Fruit fly (Drosophila melanogaster) whole organism, embryonic: Measurements from ENCODE around the gene CG15431.

Experiments
- Adf1 ChIP-seq: fragments of 200-800 bp; sonication (Bioruptor generic); IDR thresholded peaks from 2 replicates; pipeline ENCODE4 v1.3.6; 2022; ENCODE audit warnings: missing biosample characterization, missing genetic modification characterization
- Bdp1 ChIP-seq: fragments of 200-800 bp; sonication (Bioruptor generic); optimal IDR thresholded peaks from 3 replicates; lab custom pipeline; 2016; ENCODE audit warnings: missing biosample characterization, missing genetic modification characterization
- Blimp-1 ChIP-seq: fragments of 200-800 bp; sonication (Bioruptor generic); optimal IDR thresholded peaks from 3 replicates; lab custom pipeline; 2018; ENCODE audit warnings: missing biosample characterization, missing genetic modification characterization, mild to moderate bottlenecking, moderate library complexity, missing genetic modification reagents
- C15 ChIP-seq: fragments of 200-800 bp; sonication (Bioruptor generic); IDR thresholded peaks from 3 replicates; pipeline ENCODE4 v1.3.6; 2022; ENCODE audit warnings: missing biosample characterization, missing genetic modification characterization
- CG10321 ChIP-seq: fragments of 200-800 bp; sonication (Bioruptor generic); IDR thresholded peaks from 2 replicates; pipeline ENCODE4 v1.3.6; 2022; ENCODE audit warnings: missing biosample characterization, missing genetic modification characterization
- CG10462 ChIP-seq: fragments of 200-800 bp; sonication (Bioruptor generic); optimal IDR thresholded peaks from 2 replicates; lab custom pipeline; 2016; ENCODE audit warnings: missing biosample characterization, missing genetic modification characterization
- CG10959 ChIP-seq: fragments of 200-800 bp; sonication (Bioruptor generic); IDR thresholded peaks from 2 replicates; pipeline ENCODE4 v1.3.6; 2022; ENCODE audit warnings: missing biosample characterization, missing genetic modification characterization
- CG11085 ChIP-seq: fragments of 200-800 bp; sonication (Bioruptor generic); IDR thresholded peaks from 2 replicates; pipeline ENCODE4 v1.3.6; 2022; ENCODE audit warnings: missing biosample characterization, missing genetic modification characterization
- CG1233 ChIP-seq: fragments of 200-800 bp; sonication (Bioruptor generic); optimal IDR thresholded peaks from 4 replicates; lab custom pipeline; 2018; ENCODE audit warnings: missing biosample characterization, mild to moderate bottlenecking, missing genetic modification characterization
- CG15269 ChIP-seq: fragments of 200-800 bp; sonication (Bioruptor generic); optimal IDR thresholded peaks from 2 replicates; lab custom pipeline; 2018; ENCODE audit warnings: missing biosample characterization, mild to moderate bottlenecking, missing genetic modification characterization, moderate library complexity
- CG2875 ChIP-seq: fragments of 200-800 bp; sonication (Bioruptor generic); optimal IDR thresholded peaks from 2 replicates; lab custom pipeline; 2017; ENCODE audit warnings: missing biosample characterization, mild to moderate bottlenecking, missing genetic modification characterization, missing genetic modification reagents
- CG2889 ChIP-seq: fragments of 200-800 bp; sonication (Bioruptor generic); IDR thresholded peaks from 3 replicates; pipeline ENCODE4 v1.3.6; 2022; ENCODE audit warnings: missing biosample characterization, missing genetic modification characterization
- CG3847 ChIP-seq: fragments of 200-800 bp; sonication (Bioruptor generic); IDR thresholded peaks from 2 replicates; pipeline ENCODE4 v1.3.6; 2022; ENCODE audit warnings: missing biosample characterization, missing genetic modification characterization
- CG4282 ChIP-seq: fragments of 200-800 bp; sonication (Bioruptor generic); optimal IDR thresholded peaks from 2 replicates; lab custom pipeline; 2016; ENCODE audit warnings: missing biosample characterization, missing genetic modification characterization
- CG4360 ChIP-seq: fragments of 200-800 bp; sonication (Bioruptor generic); IDR thresholded peaks from 2 replicates; pipeline ENCODE4 v1.3.6; 2022; ENCODE audit warnings: missing biosample characterization, missing genetic modification characterization
- CG4820 ChIP-seq: fragments of 200-800 bp; sonication (Bioruptor generic); optimal IDR thresholded peaks from 3 replicates; lab custom pipeline; 2016; ENCODE audit warnings: missing biosample characterization, missing genetic modification characterization
- CG5180 ChIP-seq: fragments of 200-800 bp; sonication (Bioruptor generic); optimal IDR thresholded peaks from 3 replicates; lab custom pipeline; 2017; ENCODE audit warnings: missing biosample characterization, missing genetic modification characterization, mild to moderate bottlenecking, moderate library complexity, missing genetic modification reagents
- CG6654 ChIP-seq: fragments of 200-800 bp; sonication (Bioruptor generic); optimal IDR thresholded peaks from 2 replicates; lab custom pipeline; 2017; ENCODE audit warnings: missing biosample characterization, mild to moderate bottlenecking, missing genetic modification characterization
- CG6791 ChIP-seq: fragments of 200-800 bp; sonication (Bioruptor generic); IDR thresholded peaks from 3 replicates; pipeline ENCODE4 v1.3.6; 2022; ENCODE audit warnings: missing biosample characterization, missing genetic modification characterization; ENCODE audit not compliant: partially characterized antibody
- CG9215 ChIP-seq: fragments of 200-800 bp; sonication (Bioruptor generic); IDR thresholded peaks from 2 replicates; pipeline ENCODE4 v1.3.6; 2022; ENCODE audit warnings: missing biosample characterization, missing genetic modification characterization
- CG9932 ChIP-seq: fragments of 200-800 bp; sonication (Bioruptor generic); IDR thresholded peaks from 2 replicates; pipeline ENCODE4 v1.3.6; 2022; ENCODE audit warnings: missing biosample characterization, missing genetic modification characterization
- CHES-1-like ChIP-seq: fragments of 200-800 bp; sonication (Bioruptor generic); optimal IDR thresholded peaks from 2 replicates; lab custom pipeline; 2016; ENCODE audit warnings: missing biosample characterization, missing genetic modification characterization
- Dad ChIP-seq: fragments of 200-800 bp; sonication (Bioruptor generic); optimal IDR thresholded peaks from 3 replicates; lab custom pipeline; 2016; ENCODE audit warnings: missing biosample characterization, missing genetic modification characterization
- Doc2 ChIP-seq: fragments of 200-800 bp; sonication (Bioruptor generic); IDR thresholded peaks from 2 replicates; pipeline ENCODE4 v1.3.6; 2022; ENCODE audit warnings: missing biosample characterization, missing genetic modification characterization
- Doc3 ChIP-seq: fragments of 200-800 bp; sonication (Bioruptor generic); IDR thresholded peaks from 3 replicates; pipeline ENCODE4 v1.3.6; 2022; ENCODE audit warnings: missing biosample characterization, missing genetic modification characterization; ENCODE audit not compliant: partially characterized antibody
- Eip74EF ChIP-seq, 2 experiments: fragments of 200-800 bp in 1 of 2; fragments of >200 bp in 1 of 2; sonication (Bioruptor generic) in 1 of 2; optimal IDR thresholded peaks; 2 replicates each; lab custom pipeline; 2017 to 2019; ENCODE audit warnings: missing biosample characterization in 2 of 2, missing genetic modification characterization in 2 of 2, mild to moderate bottlenecking in 1 of 2, moderate library complexity in 1 of 2
- Fer1 ChIP-seq: fragments of 200-800 bp; sonication (Bioruptor generic); optimal IDR thresholded peaks from 2 replicates; lab custom pipeline; 2017; ENCODE audit warnings: missing biosample characterization, mild to moderate bottlenecking, missing genetic modification characterization
- HLH4C ChIP-seq: fragments of 200-800 bp; sonication (Bioruptor generic); IDR thresholded peaks from 3 replicates; pipeline ENCODE4 v1.3.6; 2022; ENCODE audit warnings: missing biosample characterization, missing genetic modification characterization; ENCODE audit not compliant: partially characterized antibody
- Jarid2 ChIP-seq: fragments of 200-800 bp; sonication (Bioruptor generic); optimal IDR thresholded peaks from 3 replicates; lab custom pipeline; 2017; ENCODE audit warnings: mild to moderate bottlenecking, missing biosample characterization, missing genetic modification reagents, missing genetic modification characterization
- Lim3 ChIP-seq: fragments of 200-800 bp; sonication (Bioruptor generic); IDR thresholded peaks from 2 replicates; pipeline ENCODE4 v1.3.6; 2022; ENCODE audit warnings: missing biosample characterization, missing genetic modification characterization
- NFAT ChIP-seq: fragments of 200-800 bp; sonication (Bioruptor generic); IDR thresholded peaks from 2 replicates; pipeline ENCODE4 v1.3.6; 2022; ENCODE audit warnings: missing biosample characterization, missing genetic modification characterization
- Nf-YA ChIP-seq: fragments of 200-800 bp; sonication (Bioruptor generic); IDR thresholded peaks from 2 replicates; pipeline ENCODE4 v1.3.6; 2022; ENCODE audit warnings: missing biosample characterization, missing genetic modification characterization
- Sin3A ChIP-seq: fragments of >200 bp; optimal IDR thresholded peaks from 2 replicates; lab custom pipeline; 2018
- Sox100B ChIP-seq: fragments of 200-800 bp; sonication (Bioruptor generic); optimal IDR thresholded peaks from 3 replicates; lab custom pipeline; 2018; ENCODE audit warnings: missing biosample characterization, mild to moderate bottlenecking, missing genetic modification characterization
- Usf ChIP-seq: fragments of 200-800 bp; sonication (Bioruptor generic); optimal IDR thresholded peaks from 2 replicates; lab custom pipeline; 2017; ENCODE audit warnings: missing genotype, missing biosample characterization, missing genetic modification characterization
- aop ChIP-seq: fragments of 200-800 bp; sonication (Bioruptor generic); IDR thresholded peaks from 2 replicates; pipeline ENCODE4 v1.3.6; 2022; ENCODE audit warnings: missing biosample characterization, missing genetic modification characterization
- ap ChIP-seq: fragments of 200-800 bp; sonication (Bioruptor generic); IDR thresholded peaks from 2 replicates; pipeline ENCODE4 v1.3.6; 2022; ENCODE audit warnings: missing biosample characterization, missing genetic modification characterization
- az2 ChIP-seq: fragments of 200-800 bp; sonication (Bioruptor generic); optimal IDR thresholded peaks from 3 replicates; lab custom pipeline; 2016; ENCODE audit warnings: missing biosample characterization, missing genetic modification characterization
- cg ChIP-seq: fragments of 200-800 bp; sonication (Bioruptor generic); optimal IDR thresholded peaks from 3 replicates; lab custom pipeline; 2019; ENCODE audit warnings: missing biosample characterization, mild to moderate bottlenecking, missing genetic modification characterization, moderate library complexity
- chif ChIP-seq, 2 experiments: fragments of 200-800 bp; sonication (Bioruptor generic); optimal IDR thresholded peaks; 3 replicates each; lab custom pipeline; 2016; ENCODE audit warnings: missing biosample characterization in 2 of 2, missing genetic modification characterization in 2 of 2
- crp ChIP-seq, 2 experiments: fragments of 200-800 bp; sonication (Bioruptor generic); optimal IDR thresholded peaks; 2 replicates in 1 of 2; 3 replicates in 1 of 2; lab custom pipeline; 2017; ENCODE audit warnings: missing biosample characterization in 2 of 2, missing genetic modification characterization in 2 of 2, mild to moderate bottlenecking in 1 of 2, moderate library complexity in 1 of 2
- da ChIP-seq: fragments of 200-800 bp; sonication (Bioruptor generic); optimal IDR thresholded peaks from 2 replicates; lab custom pipeline; 2016; ENCODE audit warnings: missing biosample characterization, missing genetic modification characterization
- ham ChIP-seq: fragments of 200-800 bp; sonication (Bioruptor generic); IDR thresholded peaks from 2 replicates; pipeline ENCODE4 v1.3.6; 2022; ENCODE audit warnings: missing biosample characterization, missing genetic modification characterization
- kah ChIP-seq: fragments of 200-800 bp; sonication (Bioruptor generic); optimal IDR thresholded peaks from 2 replicates; lab custom pipeline; 2018; ENCODE audit warnings: missing biosample characterization, mild to moderate bottlenecking, missing genetic modification characterization
- run ChIP-seq: fragments of 200-800 bp; sonication (Bioruptor generic); optimal IDR thresholded peaks from 3 replicates; lab custom pipeline; 2018; ENCODE audit warnings: missing biosample characterization, mild to moderate bottlenecking, missing genetic modification characterization
- sc ChIP-seq, 3 experiments: fragments of >200 bp in 2 of 3; fragments of 200-800 bp in 1 of 3; sonication (Bioruptor generic) in 1 of 3; optimal IDR thresholded peaks; 2 replicates in 2 of 3; 3 replicates in 1 of 3; lab custom pipeline; 2017; ENCODE audit warnings: mild to moderate bottlenecking in 1 of 3, missing biosample characterization in 1 of 3, missing genetic modification characterization in 1 of 3, missing genetic modification reagents in 1 of 3
- toy ChIP-seq: fragments of 200-800 bp; sonication (Bioruptor generic); IDR thresholded peaks from 2 replicates; pipeline ENCODE4 v1.3.6; 2022; ENCODE audit warnings: missing biosample characterization, missing genetic modification characterization
- ttk ChIP-seq: fragments of 200-800 bp; sonication (Bioruptor generic); IDR thresholded peaks from 2 replicates; pipeline ENCODE4 v2.1.2; 2022; ENCODE audit warnings: missing biosample characterization, missing genetic modification characterization
- unc-4 ChIP-seq: fragments of 200-800 bp; sonication (Bioruptor generic); IDR thresholded peaks from 2 replicates; pipeline ENCODE4 v1.3.6; 2022; ENCODE audit warnings: missing biosample characterization, missing genetic modification characterization; ENCODE audit not compliant: partially characterized antibody

The CG15431 gene

dm6 chr2L:4371516-4372136 lies 69.5 kb downstream of the CG15431 start (continued):
- no peak for TF ChIP-seq NFAT (GFP tag; lab: Robert Waterston, UW)
- TF ChIP-seq CG11085 (GFP tag; lab: Robert Waterston, UW) = no peak
- 0 out of 2 replicates have a peak, but pooled peaks have one; percentile 25 for TF ChIP-seq Adf1
- no peak for TF ChIP-seq CG9215 (GFP tag; lab: Robert Waterston, UW)
- peak; percentile 50 for TF ChIP-seq CG4820
- TF ChIP-seq sc (optimal IDR thresholded peaks at IDR 0.05; lab: Kevin White, UChicago) = no peak
- peak; percentile 64 for TF ChIP-seq sc (GFP tag; optimal IDR thresholded peaks at IDR 0.05; lab: Kevin White, UChicago)
- 0 out of 2 replicates have a peak, but pooled peaks have one; percentile 46 for TF ChIP-seq ttk
- peak; percentile 65 for TF ChIP-seq CG2875 (GFP tag; lab: Kevin White, UChicago)
- no peak for TF ChIP-seq CG9932
- TF ChIP-seq CHES-1-like = no peak
- TF ChIP-seq CG10959 (GFP tag; lab: Robert Waterston, UW) = peak; percentile 59; the same call in 1 of the 2 replicates
- TF ChIP-seq CG10462 (GFP tag; lab: Kevin White, UChicago) = peak; percentile 25
- no peak for TF ChIP-seq aop (GFP tag; lab: Robert Waterston, UW)
- TF ChIP-seq CG15269 (tag; lab: Kevin White, UChicago) = peak; percentile 57
- TF ChIP-seq toy (GFP tag; lab: Robert Waterston, UW) = no peak
- peak; percentile 13 for TF ChIP-seq Fer1
- peak; percentile 19; the same call in 1 of the 3 replicates for TF ChIP-seq Doc3 (GFP tag; lab: Robert Waterston, UW)
- peak; percentile 73 for TF ChIP-seq Sox100B (GFP tag; lab: Kevin White, UChicago)
- TF ChIP-seq Jarid2 (GFP tag; lab: Kevin White, UChicago) = peak; percentile 85
- peak; percentile 51 for TF ChIP-seq CG1233 (GFP tag; lab: Kevin White, UChicago)
- no peak for TF ChIP-seq Bdp1 (GFP tag; lab: Kevin White, UChicago)
- TF ChIP-seq CG2889 (GFP tag; lab: Robert Waterston, UW) = no peak
- no peak for TF ChIP-seq CG6654 (GFP tag; lab: Kevin White, UChicago)
- TF ChIP-seq cg (GFP tag; lab: Kevin White, UChicago) = peak; percentile 98
- TF ChIP-seq az2 (GFP tag; lab: Kevin White, UChicago) = peak; percentile 63
- no peak for TF ChIP-seq Sin3A (lab: Kevin White, UChicago)
- TF ChIP-seq ap = no peak
- no peak for TF ChIP-seq crp (GFP tag; optimal IDR thresholded peaks at IDR 0.05; lab: Kevin White, UChicago)
- peak; percentile 25; the same call in 1 of the 3 replicates for TF ChIP-seq HLH4C (GFP tag; lab: Robert Waterston, UW)
- TF ChIP-seq CG4282 = peak; percentile 60
- no peak for TF ChIP-seq unc-4 (GFP tag; lab: Robert Waterston, UW)
- peak; percentile 47 for TF ChIP-seq run (tag; lab: Kevin White, UChicago)
- TF ChIP-seq da (GFP tag; lab: Kevin White, UChicago) = peak; percentile 6
- no peak for TF ChIP-seq Lim3 (GFP tag; lab: Robert Waterston, UW)
- peak; percentile 2 for TF ChIP-seq Usf (GFP tag; lab: Kevin White, UChicago)
- TF ChIP-seq Nf-YA (GFP tag; lab: Robert Waterston, UW) = no peak
- TF ChIP-seq CG10321 = peak; percentile 81
- TF ChIP-seq Eip74EF (GFP tag; optimal IDR thresholded peaks at IDR 0.05; lab: Kevin White, UChicago) = peak in 1 of 2 experiments; percentile 74
- TF ChIP-seq CG5180 = peak; percentile 53
- TF ChIP-seq C15 (GFP tag; lab: Robert Waterston, UW) = no peak
- peak; percentile 59 for TF ChIP-seq Blimp-1 (GFP tag; lab: Kevin White, UChicago)
- TF ChIP-seq CG4360 (GFP tag; lab: Robert Waterston, UW) = peak; percentile 31; the same call in 1 of the 2 replicates
- peak; percentile 51; the same call in 2 of the 3 replicates for TF ChIP-seq CG6791 (GFP tag; lab: Robert Waterston, UW)
- TF ChIP-seq Dad (GFP tag; lab: Kevin White, UChicago) = peak; percentile 2
- TF ChIP-seq CG3847 = no peak
- TF ChIP-seq Doc2 (GFP tag; lab: Robert Waterston, UW) = no peak
- TF ChIP-seq kah (GFP tag; lab: Kevin White, UChicago) = peak; percentile 16
- TF ChIP-seq chif (GFP tag; optimal IDR thresholded peaks at IDR 0.05; lab: Kevin White, UChicago) = peak in 1 of 2 experiments; percentile 20
- no peak for TF ChIP-seq ham (GFP tag; lab: Robert Waterston, UW)
